Fruit fly (Drosophila melanogaster) Kc167 (cell line): ENCODE results near the gene mRpL30.

Experiments
- Myc ChIP-seq: fragments of >200 bp; optimal IDR thresholded peaks from 2 replicates; lab custom pipeline; 2017; ENCODE audit warnings: missing external identifiers
- Sin3A ChIP-seq: fragments of >200 bp; optimal IDR thresholded peaks from 2 replicates; lab custom pipeline; 2018; ENCODE audit warnings: missing external identifiers
- h ChIP-seq: fragments of >200 bp; optimal IDR thresholded peaks from 3 replicates; lab custom pipeline; 2018; ENCODE audit warnings: missing external identifiers
- insv ChIP-seq: fragments of >200 bp; optimal IDR thresholded peaks from 3 replicates; lab custom pipeline; 2018; ENCODE audit warnings: missing external identifiers
- psq ChIP-seq: fragments of >200 bp; optimal IDR thresholded peaks from 2 replicates; lab custom pipeline; 2017; ENCODE audit warnings: missing external identifiers
- ttk ChIP-seq: sonication (Bioruptor generic); optimal IDR thresholded peaks from 2 replicates; lab custom pipeline; 2017; ENCODE audit warnings: missing external identifiers

The mRpL30 gene

DNA sequence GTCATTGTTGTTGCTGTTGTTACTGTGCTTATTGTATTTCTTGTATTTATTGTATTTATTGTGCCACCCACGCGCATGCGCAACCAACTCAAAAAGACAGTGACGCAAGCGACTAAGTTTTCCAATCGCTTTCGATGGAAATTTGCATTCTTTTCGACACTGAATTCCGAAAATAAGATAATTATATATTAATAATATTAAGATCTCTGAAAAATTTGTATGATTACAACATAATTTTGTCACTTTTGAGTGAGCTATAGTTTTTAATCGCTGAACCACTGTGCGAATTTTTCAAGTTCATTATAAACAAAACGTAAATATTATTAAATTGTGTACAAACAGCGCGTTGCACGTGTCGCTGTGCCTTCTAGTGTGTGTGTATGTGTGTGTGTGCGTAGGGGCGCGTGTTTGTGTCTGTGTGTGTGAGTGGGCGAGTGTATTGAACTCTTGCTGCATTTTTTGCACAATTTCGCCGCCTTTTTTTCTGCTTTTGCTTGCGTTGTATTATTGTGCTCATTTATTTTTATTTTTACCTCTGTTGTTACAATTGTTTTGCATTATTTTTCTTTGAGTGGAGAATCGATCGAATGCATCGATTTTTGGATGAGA, 31.9 kb upstream of the mRpL30 start:
- TF ChIP-seq Myc (lab: Kevin White, UChicago) (no peak), Sin3A (lab: Kevin White, UChicago) (no peak), insv (no peak), psq (no peak), h (lab: Kevin White, UChicago) (no peak), ttk (lab: Kevin White, UChicago) (no peak)

DNA sequence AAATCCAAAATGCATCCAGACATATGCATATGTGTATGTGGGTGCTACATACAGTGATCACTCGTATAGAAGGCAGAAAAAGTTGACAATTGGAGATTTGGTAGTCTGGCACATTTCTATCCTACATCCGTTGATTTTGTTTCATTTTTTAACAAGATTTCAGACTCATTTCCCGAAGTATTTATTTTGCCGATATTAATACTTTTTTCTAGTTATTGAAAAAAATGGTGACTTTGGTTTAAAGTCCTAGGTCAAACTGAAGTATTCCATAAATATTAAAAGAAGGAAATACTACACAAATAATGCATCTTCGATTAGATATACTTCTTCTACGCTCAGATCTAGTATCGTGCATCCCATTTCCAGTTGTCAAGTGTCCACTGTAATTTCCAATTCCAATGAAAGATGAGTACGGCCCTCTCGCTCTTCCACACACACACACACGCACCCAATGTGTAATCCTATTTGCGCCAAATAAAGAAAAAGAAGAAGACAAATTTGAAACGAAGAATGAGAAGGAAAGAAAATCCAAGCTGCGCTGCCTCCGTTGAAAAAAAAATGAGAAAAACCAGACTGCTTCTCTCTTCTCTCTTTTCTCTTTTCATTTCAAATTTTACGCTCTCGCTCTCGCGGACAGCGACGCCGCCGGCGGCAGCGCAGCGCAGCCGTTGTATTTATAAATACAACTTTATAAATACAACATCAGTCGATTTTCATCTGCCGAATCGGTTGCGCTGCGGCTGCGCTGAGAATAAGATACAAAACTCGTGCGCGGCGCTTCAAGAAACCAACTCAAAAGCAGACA, 30.6 kb upstream of the mRpL30 start, which contains the start of gene peb:
peb (plus strand) TSS at position 700 of the 805 bp plus-strand sequence.
- TF ChIP-seq psq (no peak), Myc (lab: Kevin White, UChicago) (no peak), insv (no peak), Sin3A (lab: Kevin White, UChicago) (no peak), h (lab: Kevin White, UChicago) (no peak), ttk (lab: Kevin White, UChicago) (no peak)

DNA sequence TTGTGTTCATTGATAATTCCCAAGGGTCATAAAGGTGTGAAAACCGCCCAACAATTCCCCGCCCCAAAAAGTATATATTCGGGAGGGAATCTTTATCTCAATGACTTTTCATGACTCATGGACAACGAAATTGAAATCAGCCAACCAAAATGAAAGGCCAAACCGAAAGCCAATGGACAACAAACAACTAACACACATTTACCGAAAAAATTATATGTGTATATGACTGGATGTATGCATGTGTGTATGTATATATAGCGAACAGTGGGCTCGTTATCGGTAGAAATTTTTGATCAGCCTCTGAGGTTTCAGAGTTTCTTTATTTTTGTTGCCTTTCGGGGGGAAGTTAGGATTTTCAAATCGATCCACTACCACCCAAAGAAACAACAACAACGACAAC, 28.8 kb upstream of the mRpL30 start:
- TF ChIP-seq psq (no peak), Myc (lab: Kevin White, UChicago) (no peak), ttk (lab: Kevin White, UChicago) (no peak)

DNA sequence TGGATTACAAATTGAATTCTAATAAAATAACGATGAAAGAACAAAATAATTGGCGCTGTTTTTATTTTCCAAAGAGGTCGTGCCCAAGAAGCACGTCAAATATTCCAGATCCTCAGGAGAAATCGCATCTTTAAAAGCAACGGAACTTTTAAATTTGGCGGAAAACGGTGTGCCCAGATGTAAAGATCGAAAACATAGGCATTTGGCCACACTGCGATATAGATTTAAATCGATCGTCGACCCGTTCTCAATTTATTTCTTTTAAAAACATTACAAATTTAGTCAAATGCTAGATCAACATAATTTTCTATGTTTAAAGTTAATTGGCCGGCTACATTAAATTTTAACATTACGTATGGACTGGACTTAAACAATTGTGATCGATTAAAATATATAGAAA, 20.5 kb upstream of the mRpL30 start:
- no peak for TF ChIP-seq h (lab: Kevin White, UChicago)
- no peak for TF ChIP-seq insv
- no peak for TF ChIP-seq Myc (lab: Kevin White, UChicago)
- no peak for TF ChIP-seq Sin3A (lab: Kevin White, UChicago)
- no peak for TF ChIP-seq ttk (lab: Kevin White, UChicago)
- TF ChIP-seq psq: no peak

DNA sequence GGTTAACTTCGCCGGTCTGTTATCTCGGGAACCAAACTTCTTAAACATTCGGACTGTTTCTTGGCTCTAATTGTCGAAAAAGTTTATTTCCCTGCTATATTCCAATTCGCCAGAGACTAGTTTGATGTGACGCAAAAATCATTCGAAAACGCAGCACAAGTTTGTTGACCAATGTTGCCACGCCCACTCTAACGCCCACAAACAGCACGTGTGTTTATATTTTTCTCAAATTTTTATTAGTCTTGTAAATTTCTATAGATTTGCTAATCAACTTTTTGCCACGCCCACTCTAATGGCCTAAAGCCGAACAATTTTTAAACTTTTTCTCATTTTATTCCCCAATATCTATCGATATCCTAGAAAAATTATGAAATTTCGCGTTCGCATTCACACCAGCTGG, 16.8 kb upstream of the mRpL30 start, which contains the start of gene Alms1b:
Alms1b (minus strand) TSS at position 101 of the 400 bp plus-strand sequence.
- no peak for TF ChIP-seq h (lab: Kevin White, UChicago)
- TF ChIP-seq Sin3A (lab: Kevin White, UChicago): no peak
- no peak for TF ChIP-seq ttk (lab: Kevin White, UChicago)
- no peak for TF ChIP-seq insv
- TF ChIP-seq psq: no peak
- TF ChIP-seq Myc (lab: Kevin White, UChicago): no peak

DNA sequence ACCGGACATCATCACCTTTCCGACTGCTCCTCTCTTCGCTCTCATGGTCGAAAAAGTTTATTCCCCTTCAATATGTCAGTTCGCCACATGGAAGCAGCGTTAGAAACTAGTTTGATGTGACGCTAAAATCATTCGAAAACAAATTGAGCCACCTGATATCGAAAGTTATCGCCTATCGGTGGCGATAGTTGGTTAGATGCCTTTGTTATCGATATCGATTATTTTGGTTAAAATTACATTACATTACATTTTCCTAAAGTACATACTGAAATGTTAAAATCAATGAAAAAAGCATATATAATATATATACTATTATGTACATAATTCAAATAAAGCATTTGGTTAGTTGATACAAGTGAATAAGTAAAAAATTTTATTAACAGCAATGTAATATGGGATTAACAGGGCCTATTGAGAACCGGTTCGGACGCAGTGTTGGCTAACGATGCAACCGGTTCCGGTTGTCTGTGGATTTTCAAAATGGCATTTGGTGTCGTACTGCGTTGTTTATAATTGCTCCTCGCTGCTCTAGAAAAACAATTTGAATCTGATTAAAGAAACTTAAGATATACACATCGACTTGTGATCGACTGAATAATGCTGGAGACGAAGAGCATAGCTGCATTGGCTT, 11.7 kb upstream of the mRpL30 start, which contains the start of the genes Alms1a and pon:
Alms1a (minus strand) TSS at position 149 of the 631 bp plus-strand sequence.
pon (plus strand) TSS at position 463 of the 631 bp plus-strand sequence.
- TF ChIP-seq ttk (lab: Kevin White, UChicago) (no peak), h (lab: Kevin White, UChicago) (no peak), insv (no peak), Sin3A (lab: Kevin White, UChicago) (no peak)

DNA sequence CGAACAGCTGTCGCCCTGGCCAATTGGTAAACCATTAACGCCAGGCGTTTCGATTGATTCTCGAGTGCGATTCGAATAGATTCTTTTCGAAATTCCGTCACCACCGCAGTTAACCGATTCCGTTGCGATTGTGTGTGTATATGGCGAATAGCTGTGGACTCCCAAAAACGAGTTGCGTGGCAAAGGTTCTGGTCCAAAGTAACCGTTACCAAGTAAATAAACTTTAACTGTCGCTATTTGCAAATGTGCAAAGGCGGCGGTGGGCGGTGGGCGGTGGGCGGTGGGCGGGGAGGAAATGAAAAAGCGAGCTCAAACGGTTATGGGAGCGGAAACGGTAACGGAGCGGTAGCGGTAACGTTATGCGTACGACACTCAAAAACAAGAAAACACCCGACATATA, 3.8 kb upstream of the mRpL30 start, which contains the start of gene CG3081:
CG3081 (minus strand) TSS at position 101 of the 400 bp plus-strand sequence.
- TF ChIP-seq ttk (lab: Kevin White, UChicago): no peak
- TF ChIP-seq h (lab: Kevin White, UChicago): no peak
- no peak for TF ChIP-seq psq
- no peak for TF ChIP-seq Myc (lab: Kevin White, UChicago)
- TF ChIP-seq insv: no peak
- no peak for TF ChIP-seq Sin3A (lab: Kevin White, UChicago)

DNA sequence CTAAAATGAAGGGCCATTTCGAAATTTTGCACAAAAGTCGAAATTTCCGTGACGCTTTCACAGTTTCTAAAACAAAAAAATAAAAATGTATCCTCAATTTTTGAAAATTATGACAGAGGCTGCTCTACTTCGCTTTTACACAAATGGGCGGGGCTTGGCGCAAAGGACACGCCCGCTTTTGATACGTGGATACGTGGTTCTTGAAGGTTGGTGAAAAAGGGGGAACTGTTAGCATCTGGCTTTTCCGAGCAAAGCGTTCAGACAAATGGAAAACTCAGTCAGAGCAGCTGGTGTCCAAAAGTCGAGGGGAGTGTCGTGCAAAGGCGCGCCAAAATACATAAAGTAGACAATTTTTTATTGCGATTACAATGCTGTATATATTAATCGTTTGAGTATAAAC, 2.9 kb upstream of the mRpL30 start, which contains the start of gene CG3062:
CG3062 (minus strand) TSS at position 101 of the 400 bp plus-strand sequence.
- TF ChIP-seq psq: no peak

DNA sequence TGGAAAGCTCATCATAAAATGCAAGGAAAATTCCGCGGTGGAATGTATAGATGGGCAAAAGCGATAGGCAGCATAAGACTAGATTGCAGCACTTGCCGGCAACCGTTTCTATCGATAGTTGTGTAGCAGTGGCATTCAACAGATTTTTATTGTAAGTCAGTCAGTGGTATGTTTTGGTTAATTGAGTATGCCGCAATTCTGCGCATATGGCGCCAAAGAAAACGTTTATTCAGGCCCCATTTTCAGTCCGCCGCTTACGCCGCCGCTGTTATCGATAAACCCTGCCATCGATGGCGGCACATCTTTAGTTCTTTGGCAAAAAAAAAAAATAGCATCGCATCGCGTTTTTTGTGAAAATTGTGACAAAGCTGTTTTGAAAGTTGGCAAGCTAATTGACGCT, 2.1 kb downstream of the mRpL30 start, which contains the start of the genes Cbp80 and Torsin:
Cbp80 (plus strand) TSS at position 265 of the 400 bp plus-strand sequence.
Torsin (minus strand) TSS at position 282 of the 400 bp plus-strand sequence.
- TF ChIP-seq insv (no peak), Myc (lab: Kevin White, UChicago) (no peak), psq (no peak), h (lab: Kevin White, UChicago) (no peak), ttk (lab: Kevin White, UChicago) (no peak), Sin3A (lab: Kevin White, UChicago) (no peak)

DNA sequence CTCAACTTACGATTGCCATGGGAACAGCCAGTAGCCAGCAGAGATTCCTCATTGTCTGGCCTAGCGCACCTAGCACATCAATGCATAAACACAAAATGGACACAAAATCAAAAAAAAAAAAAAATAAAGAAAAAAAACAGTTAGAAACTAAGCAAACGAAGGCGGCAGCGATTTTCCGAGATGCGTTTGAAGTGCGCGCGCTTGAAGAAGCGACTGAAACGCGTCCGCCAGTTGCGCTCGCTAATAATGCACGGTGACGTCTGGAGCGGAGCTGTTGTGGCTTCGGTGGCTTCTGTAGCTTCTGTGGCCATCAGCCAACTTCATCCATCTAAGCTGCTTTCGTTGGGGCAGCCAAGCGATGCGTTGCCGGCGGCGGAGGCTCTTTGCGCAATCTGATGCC, 6.7 kb downstream of the mRpL30 start, which contains the start of gene CG15473:
CG15473 (minus strand) TSS at position 101 of the 400 bp plus-strand sequence.
- TF ChIP-seq ttk (lab: Kevin White, UChicago): no peak
- no peak for TF ChIP-seq h (lab: Kevin White, UChicago)
- no peak for TF ChIP-seq Myc (lab: Kevin White, UChicago)
- no peak for TF ChIP-seq insv
- no peak for TF ChIP-seq psq
- no peak for TF ChIP-seq Sin3A (lab: Kevin White, UChicago)

DNA sequence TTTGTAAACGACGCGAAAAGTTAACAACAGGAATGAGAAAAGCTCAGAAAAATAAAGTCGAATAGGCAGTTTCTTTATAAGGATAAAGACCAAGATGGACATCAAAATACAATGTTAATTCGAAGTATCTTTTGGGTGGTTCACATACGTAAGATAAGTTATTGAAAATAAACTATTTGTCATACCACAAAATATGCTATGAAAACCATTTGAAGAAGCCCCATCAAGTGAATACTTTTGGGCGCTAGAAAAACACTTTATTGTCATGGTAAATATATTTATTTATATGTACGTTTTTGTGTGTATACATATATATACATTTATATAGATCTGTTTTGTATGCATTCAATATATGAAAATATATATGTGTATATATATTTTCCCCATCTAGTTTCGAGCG, 10.2 kb downstream of the mRpL30 start:
- TF ChIP-seq h (lab: Kevin White, UChicago) (no peak), Sin3A (lab: Kevin White, UChicago) (no peak), Myc (lab: Kevin White, UChicago) (no peak), ttk (lab: Kevin White, UChicago) (no peak), psq (no peak), insv (no peak)
